Worm (Caenorhabditis elegans) whole organism, L1 larva: ENCODE measurements around the gene Y94H6A.2.

ENCODE experiments used
- C04F5.9 ChIP-seq: sonication (generic microtip); optimal IDR thresholded peaks from 2 replicates; lab custom pipeline; 2016; ENCODE audit warnings: missing genetic modification characterization, missing compliant biosample characterization
- C16A3.4 ChIP-seq: fragments of 150-350 bp; optimal IDR thresholded peaks from 2 replicates; lab custom pipeline; 2014; ENCODE audit warnings: missing biosample characterization, missing genetic modification characterization
- C34B4.2 ChIP-seq: sonication (generic microtip); optimal IDR thresholded peaks from 2 replicates; lab custom pipeline; 2017; ENCODE audit warnings: mild to moderate bottlenecking, missing genetic modification characterization, missing compliant biosample characterization
- F16B12.6 ChIP-seq: fragments of 150-350 bp; optimal IDR thresholded peaks from 2 replicates; lab custom pipeline; 2014; ENCODE audit warnings: missing biosample characterization, missing genetic modification characterization
- Y116A8C.19 ChIP-seq: sonication (generic microtip); optimal IDR thresholded peaks from 2 replicates; lab custom pipeline; 2016; ENCODE audit warnings: missing compliant biosample characterization, missing genetic modification characterization, borderline replicate concordance
- aly-2 ChIP-seq: fragments of 150-350 bp; optimal IDR thresholded peaks from 2 replicates; lab custom pipeline; 2014; ENCODE audit warnings: missing biosample characterization, missing genetic modification characterization
- ama-1 ChIP-seq: fragments of 150-350 bp; optimal IDR thresholded peaks from 2 replicates; lab custom pipeline; 2014
- blmp-1 ChIP-seq: fragments of 150-350 bp; optimal IDR thresholded peaks from 2 replicates; lab custom pipeline; 2014; ENCODE audit warnings: missing biosample characterization, missing genetic modification characterization
- ceh-63 ChIP-seq: fragments of 200-800 bp; sonication (Bioruptor generic); optimal IDR thresholded peaks from 2 replicates; lab custom pipeline; 2018; ENCODE audit warnings: mild to moderate bottlenecking, missing genetic modification characterization, missing compliant biosample characterization
- ceh-82 ChIP-seq, 3 experiments: fragments of 150-350 bp in 1 of 3; sonication (generic microtip) in 2 of 3; optimal IDR thresholded peaks; 2 replicates each; lab custom pipeline; 2014 to 2017; ENCODE audit warnings: missing biosample characterization in 3 of 3, missing genetic modification characterization in 3 of 3
- ceh-88 ChIP-seq: fragments of 200-800 bp; sonication (Bioruptor generic); IDR thresholded peaks from 2 replicates; pipeline ENCODE4 v1.3.6; 2022; ENCODE audit warnings: missing genetic modification characterization, missing compliant biosample characterization
- dpl-1 ChIP-seq, 3 experiments: fragments of 150-350 bp in 2 of 3; sonication (generic microtip) in 1 of 3; optimal IDR thresholded peaks; 2 replicates each; lab custom pipeline; 2014 to 2017; ENCODE audit warnings: missing biosample characterization in 3 of 3, missing genetic modification characterization in 3 of 3, missing genetic modification reagents in 3 of 3
- efl-1 ChIP-seq, 4 experiments: fragments of 150-350 bp; optimal IDR thresholded peaks in 3 of 4; peaks in 1 of 4; 1 replicate in 1 of 4; 2 replicates in 3 of 4; lab custom pipeline; 2014; ENCODE audit warnings: missing biosample characterization in 2 of 4, missing genetic modification characterization in 2 of 4, missing genetic modification reagents in 2 of 4
- efl-3 ChIP-seq: fragments of 200-800 bp; sonication (Bioruptor generic); optimal IDR thresholded peaks from 2 replicates; lab custom pipeline; 2018; ENCODE audit warnings: mild to moderate bottlenecking, missing genetic modification characterization, missing compliant biosample characterization
- elt-2 ChIP-seq: sonication (generic microtip); optimal IDR thresholded peaks from 2 replicates; lab custom pipeline; 2016; ENCODE audit warnings: missing genetic modification characterization, mild to moderate bottlenecking, inconsistent platforms, missing compliant biosample characterization, missing genetic modification reagents
- ets-5 ChIP-seq: fragments of 200-800 bp; sonication (Bioruptor generic); IDR thresholded peaks from 2 replicates; pipeline ENCODE4 v1.3.6; 2022; ENCODE audit warnings: missing genetic modification characterization, missing compliant biosample characterization
- fkh-10 ChIP-seq: sonication (generic microtip); optimal IDR thresholded peaks from 2 replicates; lab custom pipeline; 2017; ENCODE audit warnings: missing biosample characterization, missing genetic modification reagents, missing genetic modification characterization
- fkh-4 ChIP-seq: sonication (generic microtip); optimal IDR thresholded peaks from 2 replicates; lab custom pipeline; 2016; ENCODE audit warnings: missing compliant biosample characterization, missing genetic modification characterization, borderline replicate concordance
- fos-1 ChIP-seq: fragments of 150-350 bp; optimal IDR thresholded peaks from 2 replicates; lab custom pipeline; 2014; ENCODE audit warnings: missing biosample characterization, missing genetic modification characterization
- grh-1 ChIP-seq: fragments of 200-800 bp; sonication (Bioruptor generic); IDR thresholded peaks from 2 replicates; pipeline ENCODE4 v1.3.6; 2022; ENCODE audit warnings: missing genetic modification reagents, missing genetic modification characterization, missing compliant biosample characterization
- hpl-2 ChIP-seq: fragments of 150-350 bp; optimal IDR thresholded peaks from 2 replicates; lab custom pipeline; 2014; ENCODE audit warnings: missing biosample characterization, missing genetic modification reagents, missing genetic modification characterization
- irx-1 ChIP-seq: sonication (generic microtip); optimal IDR thresholded peaks from 2 replicates; lab custom pipeline; 2016; ENCODE audit warnings: missing genetic modification characterization, missing compliant biosample characterization
- isw-1 ChIP-seq: fragments of 200-800 bp; sonication (Bioruptor generic); IDR thresholded peaks from 2 replicates; pipeline ENCODE4 v1.3.6; 2022; ENCODE audit warnings: missing genetic modification characterization, missing compliant biosample characterization
- jun-1 ChIP-seq: fragments of 150-350 bp; optimal IDR thresholded peaks from 2 replicates; lab custom pipeline; 2014; ENCODE audit warnings: missing biosample characterization, missing genetic modification reagents, missing genetic modification characterization
- lin-13 ChIP-seq: fragments of 150-350 bp; optimal IDR thresholded peaks from 2 replicates; lab custom pipeline; 2014; ENCODE audit warnings: missing biosample characterization, missing genetic modification reagents, missing genetic modification characterization
- lin-15B ChIP-seq: fragments of 150-350 bp; sonication (generic microtip); optimal IDR thresholded peaks from 3 replicates; lab custom pipeline; 2014; ENCODE audit warnings: missing biosample characterization, missing genetic modification characterization
- lir-3 ChIP-seq: sonication (generic microtip); optimal IDR thresholded peaks from 2 replicates; lab custom pipeline; 2016; ENCODE audit warnings: mild to moderate bottlenecking, missing genetic modification characterization, moderate library complexity, missing compliant biosample characterization; ENCODE audit not compliant: poor library complexity
- lsy-2 ChIP-seq, 2 experiments: fragments of 150-350 bp; optimal IDR thresholded peaks; 2 replicates each; lab custom pipeline; 2014; ENCODE audit warnings: missing biosample characterization in 2 of 2, missing genetic modification characterization in 2 of 2
- mab-9 ChIP-seq: fragments of 200-800 bp; sonication (Bioruptor generic); IDR thresholded peaks from 2 replicates; pipeline ENCODE4 v1.3.6; 2022; ENCODE audit warnings: missing genetic modification reagents, missing genetic modification characterization, missing compliant biosample characterization
- mdl-1 ChIP-seq, 2 experiments: fragments of 150-350 bp; optimal IDR thresholded peaks; 2 replicates each; lab custom pipeline; 2014 to 2017; ENCODE audit warnings: missing biosample characterization in 2 of 2, missing genetic modification characterization in 2 of 2, inconsistent platforms in 1 of 2
- mef-2 ChIP-seq: fragments of 150-350 bp; optimal IDR thresholded peaks from 2 replicates; lab custom pipeline; 2014; ENCODE audit warnings: missing biosample characterization, missing genetic modification characterization
- nhr-19 ChIP-seq: fragments of 200-800 bp; sonication (Bioruptor generic); conservative IDR thresholded peaks from 2 replicates; pipeline ENCODE4 v1.3.6; 2022; ENCODE audit warnings: missing genetic modification characterization, missing compliant biosample characterization
- nhr-20 ChIP-seq: sonication (generic microtip); optimal IDR thresholded peaks from 2 replicates; lab custom pipeline; 2016; ENCODE audit warnings: mild to moderate bottlenecking, missing genetic modification characterization, missing compliant biosample characterization
- nhr-237 ChIP-seq: fragments of 150-350 bp; optimal IDR thresholded peaks from 2 replicates; lab custom pipeline; 2014; ENCODE audit warnings: missing biosample characterization, missing genetic modification characterization
- nhr-47 ChIP-seq: sonication (generic microtip); optimal IDR thresholded peaks from 2 replicates; lab custom pipeline; 2016; ENCODE audit warnings: mild to moderate bottlenecking, missing genetic modification characterization, moderate library complexity, missing compliant biosample characterization
- nhr-71 ChIP-seq: sonication (generic microtip); optimal IDR thresholded peaks from 2 replicates; lab custom pipeline; 2016; ENCODE audit warnings: mild to moderate bottlenecking, missing genetic modification characterization, moderate library complexity, missing compliant biosample characterization
- nhr-77 ChIP-seq: fragments of 150-350 bp; optimal IDR thresholded peaks from 2 replicates; lab custom pipeline; 2014; ENCODE audit warnings: missing biosample characterization, missing genetic modification characterization
- nhr-84 ChIP-seq: sonication (generic microtip); optimal IDR thresholded peaks from 2 replicates; lab custom pipeline; 2017; ENCODE audit warnings: missing biosample characterization, missing genetic modification characterization
- nhr-85 ChIP-seq: sonication (generic microtip); peaks from one replicate; lab custom pipeline; 2016; ENCODE audit warnings: missing genetic modification characterization, inconsistent platforms, missing compliant biosample characterization
- pag-3 ChIP-seq: sonication (generic microtip); optimal IDR thresholded peaks from 2 replicates; lab custom pipeline; 2017; ENCODE audit warnings: missing genetic modification characterization, mild to moderate bottlenecking, missing compliant biosample characterization, antibody characterized with exemption, borderline replicate concordance; ENCODE audit not compliant: insufficient read depth
- pax-3 ChIP-seq: fragments of 200-800 bp; sonication (Bioruptor generic); optimal IDR thresholded peaks from 2 replicates; lab custom pipeline; 2018; ENCODE audit warnings: mild to moderate bottlenecking, missing genetic modification characterization, moderate library complexity, missing compliant biosample characterization
- rnt-1 ChIP-seq: sonication (generic microtip); optimal IDR thresholded peaks from 2 replicates; lab custom pipeline; 2016; ENCODE audit warnings: mild to moderate bottlenecking, missing genetic modification characterization, moderate library complexity, missing compliant biosample characterization
- skn-1 ChIP-seq: fragments of 150-350 bp; optimal IDR thresholded peaks from 2 replicates; lab custom pipeline; 2014; ENCODE audit warnings: missing biosample characterization, missing genetic modification characterization
- sup-37 ChIP-seq: fragments of 200-800 bp; sonication (Bioruptor generic); optimal IDR thresholded peaks from 2 replicates; lab custom pipeline; 2018; ENCODE audit warnings: mild to moderate bottlenecking, missing genetic modification characterization, missing compliant biosample characterization
- tbx-2 ChIP-seq: sonication (generic microtip); optimal IDR thresholded peaks from 2 replicates; lab custom pipeline; 2016; ENCODE audit warnings: missing genetic modification characterization, missing compliant biosample characterization
- unc-130 ChIP-seq: fragments of 150-350 bp; optimal IDR thresholded peaks from 2 replicates; lab custom pipeline; 2017; ENCODE audit warnings: missing biosample characterization, missing genetic modification characterization, inconsistent platforms
- unc-86 ChIP-seq: sonication (generic microtip); optimal IDR thresholded peaks from 2 replicates; lab custom pipeline; 2016; ENCODE audit warnings: missing genetic modification characterization, missing compliant biosample characterization
- unc-98 ChIP-seq: fragments of 200-800 bp; sonication (Bioruptor generic); IDR thresholded peaks from 2 replicates; pipeline ENCODE4 v1.3.6; 2022; ENCODE audit warnings: missing genetic modification characterization, missing compliant biosample characterization
- xbp-1 ChIP-seq: sonication (generic microtip); optimal IDR thresholded peaks from 2 replicates; lab custom pipeline; 2016; ENCODE audit warnings: missing genetic modification characterization, missing compliant biosample characterization
- zag-1 ChIP-seq: fragments of 150-350 bp; optimal IDR thresholded peaks from 2 replicates; lab custom pipeline; 2014; ENCODE audit warnings: missing biosample characterization, missing genetic modification characterization

Gene Y94H6A.2

ce11 chrIV:2774500-2774899 lies 44.4 kb downstream of the Y94H6A.2 start (continued):
- TF ChIP-seq unc-130 (peak; percentile 37), lsy-2 (tag; optimal IDR thresholded peaks at IDR 0.05; lab: Kevin White, UChicago) (peak; percentile 79 to 84), irx-1 (peak; percentile 45), C34B4.2 (tag; lab: Kevin White, UChicago) (no peak), dpl-1 (GFP tag; optimal IDR thresholded peaks at IDR 0.05; lab: Kevin White, UChicago) (peak; percentile 49 to 68 (median 67)), isw-1 (GFP tag; lab: Robert Waterston, UW) (peak; percentile 55), unc-86 (peak; percentile 45), lin-13 (GFP tag; lab: Kevin White, UChicago) (peak; percentile 79), C04F5.9 (tag; lab: Kevin White, UChicago) (peak; percentile 43), F16B12.6 (tag; lab: Kevin White, UChicago) (no peak), sup-37 (peak; percentile 45), tbx-2 (tag; lab: Kevin White, UChicago) (peak; percentile 88), nhr-85 (tag; lab: Kevin White, UChicago) (peak; percentile 96), ceh-63 (GFP tag; lab: Kevin White, UChicago) (no peak), C16A3.4 (tag; lab: Kevin White, UChicago) (peak; percentile 76), nhr-71 (peak; percentile 95), hpl-2 (GFP tag; lab: Kevin White, UChicago) (peak; percentile 65), ama-1 (lab: Kevin White, UChicago) (peak; percentile 89), nhr-19 (peak; percentile 92), grh-1 (peak; percentile 95), nhr-20 (peak; percentile 93), mab-9 (GFP tag; lab: Robert Waterston, UW) (0 out of 2 replicates have a peak, but pooled peaks have one; percentile 30), Y116A8C.19 (no peak), ceh-82 (tag; optimal IDR thresholded peaks at IDR 0.05; lab: Kevin White, UChicago) (peak; percentile 12 to 75 (median 55)), nhr-77 (peak; percentile 58), rnt-1 (tag; lab: Kevin White, UChicago) (peak; percentile 90), nhr-237 (tag; lab: Kevin White, UChicago) (peak; percentile 70), aly-2 (tag; lab: Kevin White, UChicago) (no peak), unc-98 (no peak), elt-2 (peak; percentile 16), fos-1 (tag; lab: Kevin White, UChicago) (peak; percentile 72), pax-3 (tag; lab: Kevin White, UChicago) (peak; percentile 51), blmp-1 (tag; lab: Kevin White, UChicago) (peak; percentile 74), efl-1 (optimal IDR thresholded peaks at IDR 0.05; lab: Kevin White, UChicago) (peak; percentile 69 to 71), efl-1 (GFP tag; optimal IDR thresholded peaks at IDR 0.05 in 1 of 2; lab: Kevin White, UChicago) (peak; percentile 62 to 96), lir-3 (tag; lab: Kevin White, UChicago) (peak; percentile 62), xbp-1 (peak; percentile 63), mdl-1 (tag; optimal IDR thresholded peaks at IDR 0.05; lab: Kevin White, UChicago) (peak in 1 of 2 experiments; percentile 86), pag-3 (tag; lab: Kevin White, UChicago) (peak; percentile 96), nhr-84 (tag; lab: Kevin White, UChicago) (no peak), efl-3 (no peak), skn-1 (tag; lab: Kevin White, UChicago) (peak; percentile 91)

DNA sequence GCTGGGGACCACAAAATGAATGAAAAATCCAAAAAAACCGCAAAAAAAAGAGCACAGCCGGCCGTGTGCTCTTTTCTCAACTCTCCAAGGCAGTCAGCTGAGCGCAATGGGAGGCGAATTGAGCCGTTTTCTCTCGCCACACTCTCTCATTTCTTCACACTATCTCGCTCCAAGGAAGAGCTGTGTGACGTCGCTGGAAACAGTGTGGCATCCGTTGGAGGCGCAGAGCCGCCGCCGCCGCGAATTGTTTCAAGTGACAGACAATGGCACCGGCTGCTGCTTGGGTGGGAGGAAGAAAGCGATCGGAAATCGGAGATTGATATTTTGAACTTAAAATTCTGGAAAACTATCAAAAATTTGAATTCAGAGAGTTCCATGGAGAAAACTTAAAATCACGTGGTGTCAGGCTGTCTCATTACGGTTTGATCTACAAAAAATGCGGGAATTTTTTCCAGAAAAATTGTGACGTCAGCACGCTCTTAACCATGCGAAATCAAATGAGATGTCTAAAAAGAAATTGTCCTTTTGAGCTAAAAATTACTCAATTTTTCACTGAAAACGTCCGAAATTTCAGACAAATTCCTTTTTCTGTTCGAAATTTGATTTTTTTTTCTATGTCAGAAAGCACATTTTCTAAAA lies 46.0 kb downstream of the Y94H6A.2 start:
- TF ChIP-seq nhr-71 (peak; percentile 80), fkh-4 (no peak), pax-3 (tag; lab: Kevin White, UChicago) (no peak), jun-1 (tag; lab: Kevin White, UChicago) (no peak), irx-1 (peak; percentile 25), blmp-1 (tag; lab: Kevin White, UChicago) (no peak), nhr-47 (tag; lab: Kevin White, UChicago) (peak; percentile 64), C34B4.2 (tag; lab: Kevin White, UChicago) (no peak), grh-1 (no peak), ceh-88 (GFP tag; lab: Robert Waterston, UW) (no peak), ceh-82 (tag; optimal IDR thresholded peaks at IDR 0.05; lab: Kevin White, UChicago) (peak in 1 of 3 experiments; percentile 42), mef-2 (tag; lab: Kevin White, UChicago) (no peak), ama-1 (lab: Kevin White, UChicago) (peak; percentile 31), unc-130 (no peak), lin-15B (no peak), dpl-1 (GFP tag; optimal IDR thresholded peaks at IDR 0.05; lab: Kevin White, UChicago) (peak in 2 of 3 experiments; percentile 17 to 26), fkh-10 (GFP tag; lab: Kevin White, UChicago) (peak; percentile 40), zag-1 (tag; lab: Kevin White, UChicago) (no peak), ets-5 (GFP tag; lab: Robert Waterston, UW) (no peak), rnt-1 (tag; lab: Kevin White, UChicago) (peak; percentile 87), nhr-20 (peak; percentile 51)
